Fruit fly (Drosophila melanogaster) whole organism: ENCODE measurements around the gene Mekk1.

Experiments
- CG8478 ChIP-seq: fragments of >200 bp; optimal IDR thresholded peaks from 2 replicates; lab custom pipeline; 2018; ENCODE audit warnings: inconsistent platforms
- Dll ChIP-seq: fragments of >200 bp; optimal IDR thresholded peaks from 2 replicates; lab custom pipeline; 2017
- pan ChIP-seq: fragments of >200 bp; optimal IDR thresholded peaks from 2 replicates; lab custom pipeline; 2017
- psq ChIP-seq: fragments of >200 bp; optimal IDR thresholded peaks from 2 replicates; lab custom pipeline; 2017
- usp ChIP-seq: fragments of >200 bp; optimal IDR thresholded peaks from 2 replicates; lab custom pipeline; 2017; ENCODE audit warnings: missing biosample characterization, missing genetic modification characterization, mixed read lengths

- TF ChIP-seq CG8478 (no peak), usp (GFP tag; lab: Kevin White, UChicago) (no peak), psq (no peak), Dll (no peak), pan (no peak)
Observed at dm6 chr3R:18788365-18789147, 45.2 kb upstream of the Mekk1 start.
